Fruit fly (Drosophila melanogaster) whole organism, adult: Measurements from ENCODE around the gene btl.

Experiments
- CG12768 ChIP-seq: fragments of 200-800 bp; sonication (Bioruptor generic); optimal IDR thresholded peaks from 2 replicates; lab custom pipeline; 2017; ENCODE audit warnings: missing biosample characterization, missing genetic modification characterization, mild to moderate bottlenecking, moderate library complexity, missing genetic modification reagents
- CG14711 ChIP-seq: fragments of 200-800 bp; sonication (Bioruptor generic); optimal IDR thresholded peaks from 2 replicates; lab custom pipeline; 2018; ENCODE audit warnings: missing biosample characterization, mild to moderate bottlenecking, missing genetic modification characterization, moderate library complexity
- CG33017 ChIP-seq: fragments of 200-800 bp; sonication (Bioruptor generic); optimal IDR thresholded peaks from 2 replicates; lab custom pipeline; 2018; ENCODE audit warnings: missing biosample characterization, mild to moderate bottlenecking, missing genetic modification characterization, moderate library complexity
- CG5204 ChIP-seq: fragments of 200-800 bp; sonication (Bioruptor generic); optimal IDR thresholded peaks from 2 replicates; lab custom pipeline; 2016; ENCODE audit warnings: missing biosample characterization, missing genetic modification characterization
- Clk ChIP-seq: fragments of 200-800 bp; sonication (Bioruptor generic); optimal IDR thresholded peaks from 2 replicates; lab custom pipeline; 2017; ENCODE audit warnings: missing biosample characterization, missing genetic modification characterization
- Hr96 ChIP-seq: fragments of 200-800 bp; sonication (Bioruptor generic); optimal IDR thresholded peaks from 2 replicates; lab custom pipeline; 2016; ENCODE audit warnings: missing biosample characterization, missing genetic modification characterization
- bab1 ChIP-seq: fragments of 200-800 bp; sonication (Bioruptor generic); optimal IDR thresholded peaks from 3 replicates; lab custom pipeline; 2019; ENCODE audit warnings: missing biosample characterization, mild to moderate bottlenecking, missing genetic modification characterization, moderate library complexity
- kay ChIP-seq: fragments of 200-800 bp; sonication (Bioruptor generic); peaks from one replicate; lab custom pipeline; 2016; ENCODE audit warnings: missing biosample characterization, missing genetic modification characterization, borderline replicate concordance

- no peak for TF ChIP-seq CG12768 (GFP tag; lab: Kevin White, UChicago)
- no peak for TF ChIP-seq CG33017 (tag; lab: Kevin White, UChicago)
- no peak for TF ChIP-seq CG14711 (tag; lab: Kevin White, UChicago)
- TF ChIP-seq Clk = no peak
- TF ChIP-seq kay (GFP tag; lab: Kevin White, UChicago) = no peak
- no peak for TF ChIP-seq Hr96 (GFP tag; lab: Kevin White, UChicago)
- no peak for TF ChIP-seq bab1
- no peak for TF ChIP-seq CG5204
Measured at dm6 chr3L:14089010-14089409, 13.4 kb downstream of the btl start.
